Worm (Caenorhabditis elegans): ENCODE results near the gene pals-17.

DNA sequence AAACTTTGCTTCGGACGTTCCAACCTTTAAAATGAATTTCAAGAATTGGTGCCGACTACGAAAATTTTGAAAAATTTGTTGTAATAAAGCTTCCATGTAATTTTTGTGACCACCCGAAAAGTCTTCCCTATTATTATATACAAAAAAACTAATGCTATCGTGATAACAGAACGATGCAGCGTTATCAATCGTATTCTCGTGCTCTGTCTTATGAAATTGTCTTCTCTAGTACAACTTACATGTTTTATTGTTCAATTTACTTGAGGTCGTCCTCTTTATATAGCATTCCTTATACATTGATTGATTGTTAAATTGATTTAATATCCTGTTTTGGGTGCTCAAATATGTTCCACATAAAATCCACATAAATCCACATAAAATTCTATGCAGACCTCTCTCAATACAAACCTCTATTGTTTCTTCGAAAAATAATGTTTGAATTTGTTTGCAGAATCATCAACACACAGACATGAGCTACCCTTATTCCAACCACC, 9.9 kb upstream of the pals-17 start, which contains the start of gene pals-19:
- TF ChIP-seq nhr-237 (tag; optimal IDR thresholded peaks at IDR 0.05) (no peak), nhr-11 (tag; optimal IDR thresholded peaks at IDR 0.05) (no peak), elt-1 (tag; optimal IDR thresholded peaks at IDR 0.05) (no peak)
